Fruit fly (Drosophila melanogaster): ENCODE measurements around the gene Sfp78E.
A peak's percentile ranks its signal among the peaks of the same experiment; 100 is the strongest.

The Sfp78E gene

dm6 chr3L:21694647-21695046 lies 10.8 kb upstream of the Sfp78E start:
- TF ChIP-seq lola (GFP tag; optimal IDR thresholded peaks at IDR 0.05) (no peak), CG9705 (GFP tag; optimal IDR thresholded peaks at IDR 0.05) (no peak), GATAd (GFP tag; optimal IDR thresholded peaks at IDR 0.05) (no peak), Hr83 (GFP tag; optimal IDR thresholded peaks at IDR 0.05; ENCODE audit: poor library complexity, severe bottlenecking) (no peak), Myc (optimal IDR thresholded peaks at IDR 0.05) (no peak), Abd-B (GFP tag; optimal IDR thresholded peaks at IDR 0.05) (no peak), Rel (GFP tag; optimal IDR thresholded peaks at IDR 0.05) (no peak), Rel (tag; optimal IDR thresholded peaks at IDR 0.05) (no peak), sage (GFP tag; optimal IDR thresholded peaks at IDR 0.05) (no peak), Mio (GFP tag; optimal IDR thresholded peaks at IDR 0.05) (no peak), usp (GFP tag; optimal IDR thresholded peaks at IDR 0.05) (no peak), brk (GFP tag; optimal IDR thresholded peaks at IDR 0.05) (no peak), foxo (GFP tag; optimal IDR thresholded peaks at IDR 0.05) (no peak), sv (GFP tag; optimal IDR thresholded peaks at IDR 0.05) (no peak), HLH106 (tag; optimal IDR thresholded peaks at IDR 0.05) (no peak), br (GFP tag; optimal IDR thresholded peaks at IDR 0.05) (no peak), jim (GFP tag; optimal IDR thresholded peaks at IDR 0.05) (no peak), Hnf4 (GFP tag; optimal IDR thresholded peaks at IDR 0.05) (no peak)

dm6 chr3L:21688607-21689129 lies 4.8 kb upstream of the Sfp78E start:
- TF ChIP-seq OdsH (GFP tag; optimal IDR thresholded peaks at IDR 0.05) (no peak), N (GFP tag; optimal IDR thresholded peaks at IDR 0.05) (no peak), CG9705 (GFP tag; optimal IDR thresholded peaks at IDR 0.05) (no peak), fru (GFP tag; optimal IDR thresholded peaks at IDR 0.05) (no peak), woc (GFP tag; optimal IDR thresholded peaks at IDR 0.05) (peak; percentile 62), Myc (optimal IDR thresholded peaks at IDR 0.05) (peak; percentile 58), h (GFP tag; optimal IDR thresholded peaks at IDR 0.05) (no peak)

DNA sequence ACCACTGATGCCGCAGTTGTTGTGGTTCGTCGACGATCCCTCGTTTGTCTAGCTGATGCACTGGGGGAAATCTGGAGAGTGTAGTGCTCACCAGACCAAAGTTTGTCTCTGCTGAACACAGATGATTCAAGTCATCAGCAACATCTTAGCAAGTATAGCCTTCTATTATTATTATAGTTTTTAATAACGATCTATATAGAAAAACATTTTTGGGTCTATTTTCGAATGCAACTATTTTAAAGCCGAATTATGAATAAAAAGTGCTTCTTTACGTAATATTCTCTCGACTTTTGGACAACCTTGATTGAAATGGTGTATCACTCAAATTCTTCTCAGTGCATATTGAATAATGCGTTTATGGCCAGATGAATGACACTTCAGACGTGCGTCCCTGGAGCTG lies 1.9 kb upstream of the Sfp78E start:
- TF ChIP-seq ey (GFP tag; optimal IDR thresholded peaks at IDR 0.05) (no peak), foxo (GFP tag; optimal IDR thresholded peaks at IDR 0.05) (peak in 1 of 2 experiments; percentile 1), CrebA (GFP tag; optimal IDR thresholded peaks at IDR 0.05; ENCODE audit: borderline replicate concordance) (no peak), Myc (optimal IDR thresholded peaks at IDR 0.05) (no peak), jim (GFP tag; optimal IDR thresholded peaks at IDR 0.05) (no peak)

dm6 chr3L:21679687-21680086 lies 4.2 kb downstream of the Sfp78E start, which contains the start of the genes Als2 and CG11248:
TSS of gene Als2 (minus strand) at chr3L:21679755.
TSS of gene CG11248 (plus strand) at chr3L:21680050.
- TF ChIP-seq jim (GFP tag; optimal IDR thresholded peaks at IDR 0.05) (no peak), Sp1 (GFP tag; optimal IDR thresholded peaks at IDR 0.05) (no peak), Mio (GFP tag; optimal IDR thresholded peaks at IDR 0.05) (no peak), HLH106 (tag; optimal IDR thresholded peaks at IDR 0.05) (peak; percentile 82), CrebA (GFP tag; optimal IDR thresholded peaks at IDR 0.05; ENCODE audit: borderline replicate concordance) (no peak), foxo (GFP tag; optimal IDR thresholded peaks at IDR 0.05) (peak in 1 of 2 experiments; percentile 74), woc (GFP tag; optimal IDR thresholded peaks at IDR 0.05) (peak; percentile 70), Jra (GFP tag; optimal IDR thresholded peaks at IDR 0.05) (no peak), OdsH (GFP tag; optimal IDR thresholded peaks at IDR 0.05) (no peak), Hnf4 (GFP tag; optimal IDR thresholded peaks at IDR 0.05) (no peak), Hr78 (GFP tag; optimal IDR thresholded peaks at IDR 0.05) (no peak), tai (GFP tag; optimal IDR thresholded peaks at IDR 0.05) (no peak), sv (GFP tag; optimal IDR thresholded peaks at IDR 0.05) (peak; percentile 61), Rel (GFP tag; optimal IDR thresholded peaks at IDR 0.05) (no peak), Rel (tag; optimal IDR thresholded peaks at IDR 0.05) (no peak), h (GFP tag; optimal IDR thresholded peaks at IDR 0.05) (no peak), ey (GFP tag; optimal IDR thresholded peaks at IDR 0.05) (peak; percentile 70), brk (GFP tag; optimal IDR thresholded peaks at IDR 0.05) (no peak), CG9705 (GFP tag; optimal IDR thresholded peaks at IDR 0.05) (no peak), lola (GFP tag; optimal IDR thresholded peaks at IDR 0.05) (no peak), pan (optimal IDR thresholded peaks at IDR 0.05) (no peak), Dif (GFP tag; optimal IDR thresholded peaks at IDR 0.05; ENCODE audit: partially characterized antibody) (no peak), Vsx2 (GFP tag; optimal IDR thresholded peaks at IDR 0.05; ENCODE audit: partially characterized antibody) (no peak), CG32264 (GFP tag; optimal IDR thresholded peaks at IDR 0.05) (no peak), Abd-B (GFP tag; optimal IDR thresholded peaks at IDR 0.05) (no peak), br (GFP tag; optimal IDR thresholded peaks at IDR 0.05) (peak; percentile 51), usp (GFP tag; optimal IDR thresholded peaks at IDR 0.05) (no peak), N (GFP tag; optimal IDR thresholded peaks at IDR 0.05) (no peak), dmrt93B (GFP tag; optimal IDR thresholded peaks at IDR 0.05) (peak; percentile 57), psq (GFP tag; optimal IDR thresholded peaks at IDR 0.05) (no peak), Myc (optimal IDR thresholded peaks at IDR 0.05) (no peak), GATAd (GFP tag; optimal IDR thresholded peaks at IDR 0.05) (peak; percentile 35), dsf (GFP tag; optimal IDR thresholded peaks at IDR 0.05; ENCODE audit: borderline replicate concordance) (no peak), sage (GFP tag; optimal IDR thresholded peaks at IDR 0.05) (no peak), rgr (GFP tag; optimal IDR thresholded peaks at IDR 0.05) (no peak), dl (GFP tag; optimal IDR thresholded peaks at IDR 0.05; ENCODE audit: insufficient read depth in 1 of 2, partially characterized antibody in 2 of 2) (no peak), Dfd (GFP tag; optimal IDR thresholded peaks at IDR 0.05) (no peak), fru (GFP tag; optimal IDR thresholded peaks at IDR 0.05) (peak; percentile 73), Hr83 (GFP tag; optimal IDR thresholded peaks at IDR 0.05; ENCODE audit: poor library complexity, severe bottlenecking) (no peak)

All from whole organism, wandering third instar larva.